Worm (Caenorhabditis elegans): ENCODE measurements around the gene cwp-3.

ce11 chrV:4889477-4889876, 46.8 kb downstream of the cwp-3 start, which contains the start of gene ugt-12:
- TF ChIP-seq klf-2 (GFP tag; conservative IDR thresholded peaks at IDR 0.05) (no peak), flt-1 (GFP tag; IDR thresholded peaks at IDR 0.05) (no peak), ztf-29 (GFP tag; IDR thresholded peaks at IDR 0.05) (no peak), cog-1 (tag; optimal IDR thresholded peaks at IDR 0.05) (no peak), ztf-23 (GFP tag; IDR thresholded peaks at IDR 0.05) (no peak), med-1 (GFP tag; optimal IDR thresholded peaks at IDR 0.05; ENCODE audit: insufficient read depth) (no peak), tab-1 (GFP tag; IDR thresholded peaks at IDR 0.05) (no peak)
